Fruit fly (Drosophila melanogaster) whole organism, embryonic: Measurements from ENCODE around the gene CG10317.

Source experiments
- ATbp ChIP-seq: fragments of 200-800 bp; sonication (Bioruptor generic); optimal IDR thresholded peaks from 2 replicates; lab custom pipeline; 2017; ENCODE audit warnings: missing biosample characterization, mild to moderate bottlenecking, missing genetic modification characterization, missing genetic modification reagents
- CG10654 ChIP-seq: fragments of 200-800 bp; sonication (Bioruptor generic); optimal IDR thresholded peaks from 2 replicates; lab custom pipeline; 2016; ENCODE audit warnings: missing biosample characterization, missing genetic modification characterization
- CG10979 ChIP-seq: fragments of 200-800 bp; sonication (Bioruptor generic); optimal IDR thresholded peaks from 2 replicates; lab custom pipeline; 2018; ENCODE audit warnings: missing biosample characterization, mild to moderate bottlenecking, missing genetic modification characterization, moderate library complexity
- CG12236 ChIP-seq: fragments of 200-800 bp; sonication (Bioruptor generic); optimal IDR thresholded peaks from 2 replicates; lab custom pipeline; 2016; ENCODE audit warnings: missing biosample characterization, missing genetic modification characterization
- CG1529 ChIP-seq: fragments of 200-800 bp; sonication (Bioruptor generic); optimal IDR thresholded peaks from 3 replicates; lab custom pipeline; 2018; ENCODE audit warnings: missing biosample characterization, missing genetic modification characterization
- CG17359 ChIP-seq: fragments of 200-800 bp; sonication (Bioruptor generic); optimal IDR thresholded peaks from 3 replicates; lab custom pipeline; 2018; ENCODE audit warnings: missing biosample characterization, mild to moderate bottlenecking, missing genetic modification characterization, moderate library complexity
- CG18619 ChIP-seq: fragments of 200-800 bp; sonication (Bioruptor generic); optimal IDR thresholded peaks from 3 replicates; lab custom pipeline; 2017; ENCODE audit warnings: missing biosample characterization, mild to moderate bottlenecking, missing genetic modification characterization
- CG18764 ChIP-seq: fragments of 200-800 bp; sonication (Bioruptor generic); optimal IDR thresholded peaks from 3 replicates; lab custom pipeline; 2016; ENCODE audit warnings: missing biosample characterization, missing genetic modification characterization
- CG2199 ChIP-seq: fragments of 200-800 bp; sonication (Bioruptor generic); IDR thresholded peaks from 3 replicates; pipeline ENCODE4 v1.3.6; 2022; ENCODE audit warnings: missing biosample characterization, missing genetic modification characterization
- CG31224 ChIP-seq: fragments of 200-800 bp; sonication (Bioruptor generic); IDR thresholded peaks from 2 replicates; pipeline ENCODE4 v1.3.6; 2022; ENCODE audit warnings: missing biosample characterization, missing genetic modification characterization
- CG32772 ChIP-seq: fragments of 200-800 bp; sonication (Bioruptor generic); IDR thresholded peaks from 2 replicates; pipeline ENCODE4 v1.3.6; 2022; ENCODE audit warnings: missing biosample characterization, missing genetic modification characterization
- CG33557 ChIP-seq: fragments of 200-800 bp; sonication (Bioruptor generic); optimal IDR thresholded peaks from 2 replicates; lab custom pipeline; 2019; ENCODE audit warnings: missing biosample characterization, mild to moderate bottlenecking, missing genetic modification characterization, moderate library complexity
- CG3995 ChIP-seq: fragments of 200-800 bp; sonication (Bioruptor generic); optimal IDR thresholded peaks from 3 replicates; lab custom pipeline; 2016; ENCODE audit warnings: missing biosample characterization, missing genetic modification characterization
- CG6254 ChIP-seq: fragments of 200-800 bp; sonication (Bioruptor generic); optimal IDR thresholded peaks from 3 replicates; lab custom pipeline; 2017; ENCODE audit warnings: mild to moderate bottlenecking, missing biosample characterization, missing genetic modification reagents, missing genetic modification characterization
- CG6654 ChIP-seq: fragments of 200-800 bp; sonication (Bioruptor generic); optimal IDR thresholded peaks from 2 replicates; lab custom pipeline; 2017; ENCODE audit warnings: missing biosample characterization, mild to moderate bottlenecking, missing genetic modification characterization
- CG8290 ChIP-seq, 3 experiments: fragments of 200-800 bp; sonication (Bioruptor generic); optimal IDR thresholded peaks; 2 replicates each; lab custom pipeline; 2016 to 2019; ENCODE audit warnings: missing biosample characterization in 3 of 3, missing genetic modification characterization in 3 of 3, mild to moderate bottlenecking in 2 of 3, moderate library complexity in 1 of 3
- CG8388 ChIP-seq: fragments of 200-800 bp; sonication (Bioruptor generic); optimal IDR thresholded peaks from 2 replicates; lab custom pipeline; 2019; ENCODE audit warnings: missing biosample characterization, mild to moderate bottlenecking, missing genetic modification characterization, moderate library complexity
- CG9215 ChIP-seq: fragments of 200-800 bp; sonication (Bioruptor generic); IDR thresholded peaks from 2 replicates; pipeline ENCODE4 v1.3.6; 2022; ENCODE audit warnings: missing biosample characterization, missing genetic modification characterization
- Eip74EF ChIP-seq, 2 experiments: fragments of 200-800 bp in 1 of 2; fragments of >200 bp in 1 of 2; sonication (Bioruptor generic) in 1 of 2; optimal IDR thresholded peaks; 2 replicates each; lab custom pipeline; 2017 to 2019; ENCODE audit warnings: missing biosample characterization in 2 of 2, missing genetic modification characterization in 2 of 2, mild to moderate bottlenecking in 1 of 2, moderate library complexity in 1 of 2
- Fer1 ChIP-seq: fragments of 200-800 bp; sonication (Bioruptor generic); optimal IDR thresholded peaks from 2 replicates; lab custom pipeline; 2017; ENCODE audit warnings: missing biosample characterization, mild to moderate bottlenecking, missing genetic modification characterization
- Fer3 ChIP-seq: fragments of 200-800 bp; sonication (Bioruptor generic); optimal IDR thresholded peaks from 2 replicates; lab custom pipeline; 2018; ENCODE audit warnings: missing biosample characterization, mild to moderate bottlenecking, missing genetic modification characterization, moderate library complexity
- Gug ChIP-seq: fragments of 200-800 bp; sonication (Bioruptor generic); IDR thresholded peaks from 4 replicates; pipeline ENCODE4 v1.3.6; 2022; ENCODE audit warnings: missing biosample characterization, missing genetic modification characterization
- Hmr ChIP-seq: fragments of 200-800 bp; sonication (Bioruptor generic); optimal IDR thresholded peaks from 3 replicates; lab custom pipeline; 2017; ENCODE audit warnings: mild to moderate bottlenecking, missing biosample characterization, missing genetic modification reagents, missing genetic modification characterization
- Mrtf ChIP-seq: fragments of 200-800 bp; sonication (Bioruptor generic); IDR thresholded peaks from 3 replicates; pipeline ENCODE4 v1.3.6; 2022; ENCODE audit warnings: missing biosample characterization, missing genetic modification characterization
- Nf-YB ChIP-seq: fragments of 200-800 bp; sonication (Bioruptor generic); optimal IDR thresholded peaks from 3 replicates; lab custom pipeline; 2019; ENCODE audit warnings: missing biosample characterization, mild to moderate bottlenecking, missing genetic modification characterization, moderate library complexity
- Ptx1 ChIP-seq: fragments of 200-800 bp; sonication (Bioruptor generic); IDR thresholded peaks from 2 replicates; pipeline ENCODE4 v1.3.6; 2022; ENCODE audit warnings: missing biosample characterization, missing genetic modification characterization
- Sin3A ChIP-seq: fragments of >200 bp; optimal IDR thresholded peaks from 2 replicates; lab custom pipeline; 2018
- Usf ChIP-seq: fragments of 200-800 bp; sonication (Bioruptor generic); optimal IDR thresholded peaks from 2 replicates; lab custom pipeline; 2017; ENCODE audit warnings: missing genotype, missing biosample characterization, missing genetic modification characterization
- Vsx1 ChIP-seq: fragments of 200-800 bp; sonication (Bioruptor generic); optimal IDR thresholded peaks from 2 replicates; lab custom pipeline; 2017; ENCODE audit warnings: missing biosample characterization, mild to moderate bottlenecking, missing genetic modification characterization, missing genetic modification reagents
- cato ChIP-seq: fragments of 200-800 bp; sonication (Bioruptor generic); optimal IDR thresholded peaks from 2 replicates; lab custom pipeline; 2016; ENCODE audit warnings: missing biosample characterization, missing genetic modification characterization, borderline replicate concordance
- ewg ChIP-seq: fragments of 200-800 bp; sonication (Bioruptor generic); optimal IDR thresholded peaks from 3 replicates; lab custom pipeline; 2017; ENCODE audit warnings: mild to moderate bottlenecking, missing biosample characterization, missing genetic modification reagents, missing genetic modification characterization
- hbn ChIP-seq: fragments of 200-800 bp; sonication (Bioruptor generic); IDR thresholded peaks from 2 replicates; pipeline ENCODE4 v1.3.6; 2022; ENCODE audit warnings: missing biosample characterization, missing genetic modification characterization; ENCODE audit not compliant: partially characterized antibody
- lab ChIP-seq: fragments of 200-800 bp; sonication (Bioruptor generic); optimal IDR thresholded peaks from 3 replicates; lab custom pipeline; 2017; ENCODE audit warnings: missing biosample characterization, missing genetic modification characterization, mild to moderate bottlenecking, moderate library complexity, missing genetic modification reagents
- nerfin-1 ChIP-seq: fragments of 200-800 bp; sonication (Bioruptor generic); optimal IDR thresholded peaks from 3 replicates; lab custom pipeline; 2019; ENCODE audit warnings: missing biosample characterization, mild to moderate bottlenecking, missing genetic modification characterization, moderate library complexity
- pho ChIP-seq: fragments of 200-800 bp; sonication (Bioruptor generic); optimal IDR thresholded peaks from 2 replicates; lab custom pipeline; 2016; ENCODE audit warnings: missing biosample characterization, missing genetic modification characterization
- psq ChIP-seq: fragments of 200-800 bp; sonication (Bioruptor generic); optimal IDR thresholded peaks from 2 replicates; lab custom pipeline; 2017; ENCODE audit warnings: missing biosample characterization, missing genetic modification characterization
- run ChIP-seq: fragments of 200-800 bp; sonication (Bioruptor generic); optimal IDR thresholded peaks from 3 replicates; lab custom pipeline; 2018; ENCODE audit warnings: missing biosample characterization, mild to moderate bottlenecking, missing genetic modification characterization
- seq ChIP-seq: fragments of 200-800 bp; sonication (Bioruptor generic); IDR thresholded peaks from 2 replicates; pipeline ENCODE4 v1.3.6; 2022; ENCODE audit warnings: missing biosample characterization, missing genetic modification characterization
- sob ChIP-seq: fragments of 200-800 bp; sonication (Bioruptor generic); IDR thresholded peaks from 2 replicates; pipeline ENCODE4 v1.3.6; 2022; ENCODE audit warnings: missing biosample characterization, missing genetic modification characterization
- sr ChIP-seq: fragments of 200-800 bp; sonication (Bioruptor generic); IDR thresholded peaks from 3 replicates; pipeline ENCODE4 v1.3.6; 2022; ENCODE audit warnings: missing biosample characterization, missing genetic modification characterization
- vvl ChIP-seq: fragments of 200-800 bp; sonication (Bioruptor generic); IDR thresholded peaks from 2 replicates; pipeline ENCODE4 v1.3.6; 2022; ENCODE audit warnings: missing biosample characterization, missing genetic modification characterization
- wor ChIP-seq: fragments of 200-800 bp; sonication (Bioruptor generic); IDR thresholded peaks from 2 replicates; pipeline ENCODE4 v1.3.6; 2022; ENCODE audit warnings: missing biosample characterization, missing genetic modification characterization

The CG10317 gene

dm6 chr3R:16329797-16330196 is 40.5 kb downstream of the CG10317 start (continued):
- TF ChIP-seq run (peak; percentile 50), CG32772 (GFP tag; lab: Robert Waterston, UW) (no peak), Usf (GFP tag; lab: Kevin White, UChicago) (no peak), CG6254 (no peak), Gug (no peak), CG10979 (tag; lab: Kevin White, UChicago) (peak; percentile 13), CG1529 (no peak), Sin3A (lab: Kevin White, UChicago) (no peak), CG12236 (no peak), wor (GFP tag; lab: Robert Waterston, UW) (no peak), CG33557 (GFP tag; lab: Kevin White, UChicago) (no peak), sob (GFP tag; lab: Robert Waterston, UW) (no peak), CG6654 (GFP tag; lab: Kevin White, UChicago) (no peak), CG8388 (GFP tag; lab: Kevin White, UChicago) (no peak), Ptx1 (GFP tag; lab: Robert Waterston, UW) (no peak), Fer3 (no peak), Vsx1 (GFP tag; lab: Kevin White, UChicago) (no peak), Nf-YB (GFP tag; lab: Kevin White, UChicago) (no peak), CG18764 (GFP tag; lab: Kevin White, UChicago) (no peak)

- TF ChIP-seq CG31224 (GFP tag; lab: Robert Waterston, UW) (no peak), lab (GFP tag; lab: Kevin White, UChicago) (peak; percentile 69), CG3995 (GFP tag; lab: Kevin White, UChicago) (peak; percentile 8)
These were observed 42.8 kb downstream of the CG10317 start, which contains the start of gene CG17930 for dm6 chr3R:16327549-16327948. CG17930 (plus strand) TSS chr3R:16327849.

dm6 chr3R:16325192-16325591 is 45.1 kb downstream of the CG10317 start, which contains the start of gene CG17929:
CG17929 (plus strand) TSS chr3R:16325492.
- TF ChIP-seq hbn (GFP tag; lab: Robert Waterston, UW) = no peak
- TF ChIP-seq Fer1 (GFP tag; lab: Kevin White, UChicago) = no peak
- no peak for TF ChIP-seq pho
- TF ChIP-seq CG8290 (GFP tag; optimal IDR thresholded peaks at IDR 0.05; lab: Kevin White, UChicago) = no peak
- TF ChIP-seq CG8290 (tag; optimal IDR thresholded peaks at IDR 0.05; lab: Kevin White, UChicago) = no peak
- no peak for TF ChIP-seq cato
- TF ChIP-seq CG17359 = no peak
- no peak for TF ChIP-seq Eip74EF (GFP tag; optimal IDR thresholded peaks at IDR 0.05; lab: Kevin White, UChicago)
- TF ChIP-seq Mrtf = no peak
- no peak for TF ChIP-seq CG10654 (GFP tag; lab: Kevin White, UChicago)
- no peak for TF ChIP-seq vvl
- no peak for TF ChIP-seq seq (GFP tag; lab: Robert Waterston, UW)
- TF ChIP-seq psq (GFP tag; lab: Kevin White, UChicago) = no peak
- TF ChIP-seq sr (GFP tag; lab: Robert Waterston, UW) = no peak
- TF ChIP-seq ATbp (GFP tag; lab: Kevin White, UChicago) = no peak
- no peak for TF ChIP-seq nerfin-1
- no peak for TF ChIP-seq Hmr (GFP tag; lab: Kevin White, UChicago)
- no peak for TF ChIP-seq CG2199 (GFP tag; lab: Robert Waterston, UW)
- TF ChIP-seq CG18619 (GFP tag; lab: Kevin White, UChicago) = no peak
- TF ChIP-seq CG9215 (GFP tag; lab: Robert Waterston, UW) = no peak
- TF ChIP-seq ewg (GFP tag; lab: Kevin White, UChicago) = no peak
